Worm (Caenorhabditis elegans) whole organism, L4 larva: ENCODE data around the gene unc-24.

ENCODE experiments used
- F10B5.3 ChIP-seq: sonication (generic microtip); optimal IDR thresholded peaks from 2 replicates; lab custom pipeline; 2016; ENCODE audit warnings: mild to moderate bottlenecking, missing genetic modification characterization, missing compliant biosample characterization
- F37D6.2 ChIP-seq: sonication (generic microtip); optimal IDR thresholded peaks from 2 replicates; lab custom pipeline; 2016; ENCODE audit warnings: mild to moderate bottlenecking, missing genetic modification characterization, missing compliant biosample characterization
- R02D3.7 ChIP-seq: fragments of 150-350 bp; sonication (generic microtip); optimal IDR thresholded peaks from 3 replicates; lab custom pipeline; 2014; ENCODE audit warnings: missing biosample characterization, missing genetic modification characterization
- T20F7.1 ChIP-seq: fragments of 200-800 bp; sonication (Bioruptor generic); optimal IDR thresholded peaks from 2 replicates; lab custom pipeline; 2018; ENCODE audit warnings: mild to moderate bottlenecking, missing genetic modification characterization, missing compliant biosample characterization
- T26A8.4 ChIP-seq: fragments of 200-800 bp; sonication (Bioruptor generic); IDR thresholded peaks from 2 replicates; pipeline ENCODE4 v1.3.6; 2022; ENCODE audit warnings: missing genetic modification characterization, missing compliant biosample characterization
- Y5F2A.4 ChIP-seq: fragments of 200-800 bp; sonication (Bioruptor generic); optimal IDR thresholded peaks from 2 replicates; lab custom pipeline; 2018; ENCODE audit warnings: mild to moderate bottlenecking, missing genetic modification characterization, missing compliant biosample characterization
- aha-1 ChIP-seq: fragments of 150-350 bp; peaks from one replicate; lab custom pipeline; 2014; ENCODE audit warnings: missing biosample characterization, missing genetic modification characterization
- arid-1 ChIP-seq: fragments of 200-800 bp; sonication (Bioruptor generic); conservative IDR thresholded peaks from 2 replicates; pipeline ENCODE4 v1.3.6; 2022; ENCODE audit warnings: missing genetic modification reagents, missing genetic modification characterization, missing compliant biosample characterization
- ctbp-1 ChIP-seq: fragments of 200-800 bp; sonication (Bioruptor generic); IDR thresholded peaks from 2 replicates; pipeline ENCODE4 v1.3.6; 2022; ENCODE audit warnings: missing genetic modification reagents, missing genetic modification characterization, missing compliant biosample characterization
- daf-16 ChIP-seq, 3 experiments: sonication (generic microtip); optimal IDR thresholded peaks; 2 replicates each; lab custom pipeline; 2016 to 2017; ENCODE audit warnings: missing genetic modification characterization in 3 of 3, missing genetic modification reagents in 3 of 3, mild to moderate bottlenecking in 2 of 3, missing compliant biosample characterization in 2 of 3, missing biosample characterization in 1 of 3, moderate library complexity in 1 of 3
- dpl-1 ChIP-seq: fragments of 150-350 bp; optimal IDR thresholded peaks from 2 replicates; lab custom pipeline; 2014; ENCODE audit warnings: missing biosample characterization, missing genetic modification reagents, missing genetic modification characterization
- dve-1 ChIP-seq: sonication (generic microtip); optimal IDR thresholded peaks from 2 replicates; lab custom pipeline; 2017; ENCODE audit warnings: antibody characterized with exemption, mild to moderate bottlenecking, missing genetic modification characterization, missing compliant biosample characterization; ENCODE audit not compliant: insufficient read depth
- fkh-10 ChIP-seq: fragments of 150-350 bp; optimal IDR thresholded peaks from 2 replicates; lab custom pipeline; 2014; ENCODE audit warnings: missing biosample characterization, missing genetic modification reagents, missing genetic modification characterization
- hif-1 ChIP-seq, 2 experiments: sonication (generic microtip); optimal IDR thresholded peaks; 2 replicates each; lab custom pipeline; 2016 to 2017; ENCODE audit warnings: missing compliant biosample characterization in 2 of 2, missing genetic modification characterization in 2 of 2, missing genetic modification reagents in 2 of 2, missing genotype in 2 of 2, mild to moderate bottlenecking in 1 of 2
- hlh-11 ChIP-seq: fragments of 200-800 bp; sonication (Bioruptor generic); optimal IDR thresholded peaks from 2 replicates; lab custom pipeline; 2018; ENCODE audit warnings: mild to moderate bottlenecking, missing genetic modification characterization, missing compliant biosample characterization
- hlh-30 ChIP-seq: sonication (generic microtip); optimal IDR thresholded peaks from 2 replicates; lab custom pipeline; 2017; ENCODE audit warnings: antibody characterized with exemption, mild to moderate bottlenecking, missing genetic modification characterization, missing compliant biosample characterization; ENCODE audit not compliant: insufficient read depth
- hmg-1.1 ChIP-seq: fragments of 200-800 bp; sonication (Bioruptor generic); IDR thresholded peaks from 2 replicates; pipeline ENCODE4 v1.3.6; 2022; ENCODE audit warnings: missing genetic modification reagents, missing genetic modification characterization, missing compliant biosample characterization
- lsy-2 ChIP-seq, 2 experiments: fragments of 150-350 bp in 1 of 2; sonication (generic microtip) in 1 of 2; optimal IDR thresholded peaks; 2 replicates each; lab custom pipeline; 2014 to 2017; ENCODE audit warnings: missing biosample characterization in 2 of 2, missing genetic modification characterization in 2 of 2
- madf-9 ChIP-seq: fragments of 200-800 bp; sonication (Bioruptor generic); conservative IDR thresholded peaks from 2 replicates; pipeline ENCODE4 v1.3.6; 2022; ENCODE audit warnings: missing genetic modification reagents, missing genetic modification characterization, missing compliant biosample characterization
- mdl-1 ChIP-seq, 2 experiments: fragments of 150-350 bp in 1 of 2; sonication (generic microtip) in 1 of 2; optimal IDR thresholded peaks; 2 replicates each; lab custom pipeline; 2014 to 2017; ENCODE audit warnings: missing biosample characterization in 2 of 2, missing genetic modification characterization in 2 of 2
- mep-1 ChIP-seq: fragments of 150-350 bp; sonication (generic microtip); optimal IDR thresholded peaks from 3 replicates; lab custom pipeline; 2014; ENCODE audit warnings: missing biosample characterization, missing genetic modification characterization
- mxl-3 ChIP-seq: fragments of 200-800 bp; sonication (Bioruptor generic); optimal IDR thresholded peaks from 2 replicates; lab custom pipeline; 2018; ENCODE audit warnings: mild to moderate bottlenecking, missing genetic modification characterization, missing compliant biosample characterization
- nhr-41 ChIP-seq: fragments of 200-800 bp; sonication (Bioruptor generic); IDR thresholded peaks from 2 replicates; pipeline ENCODE4 v1.3.6; 2022; ENCODE audit warnings: missing genetic modification reagents, missing genetic modification characterization, missing compliant biosample characterization
- nhr-6 ChIP-seq: fragments of 150-350 bp; optimal IDR thresholded peaks from 2 replicates; lab custom pipeline; 2014; ENCODE audit warnings: missing biosample characterization, missing genetic modification characterization
- nhr-76 ChIP-seq: fragments of 150-350 bp; optimal IDR thresholded peaks from 2 replicates; lab custom pipeline; 2014; ENCODE audit warnings: missing biosample characterization, missing genetic modification characterization
- nhr-77 ChIP-seq: fragments of 150-350 bp; optimal IDR thresholded peaks from 2 replicates; lab custom pipeline; 2014; ENCODE audit warnings: missing biosample characterization, missing genetic modification characterization
- rbr-2 ChIP-seq: sonication (generic microtip); optimal IDR thresholded peaks from 2 replicates; lab custom pipeline; 2016; ENCODE audit warnings: missing genotype, missing genetic modification characterization, missing compliant biosample characterization
- snpc-1.2 ChIP-seq: fragments of 200-800 bp; sonication (Bioruptor generic); IDR thresholded peaks from 2 replicates; pipeline ENCODE4 v1.3.6; 2022; ENCODE audit warnings: missing genetic modification reagents, missing genetic modification characterization, missing compliant biosample characterization
- tra-1 ChIP-seq: fragments of 200-800 bp; sonication (Bioruptor generic); IDR thresholded peaks from 2 replicates; pipeline ENCODE4 v1.3.6; 2022; ENCODE audit warnings: missing genetic modification reagents, missing genetic modification characterization, missing compliant biosample characterization
- unc-62 ChIP-seq, 3 experiments: fragments of 150-350 bp in 1 of 3; sonication (generic microtip); optimal IDR thresholded peaks in 2 of 3; peaks in 1 of 3; 1 replicate in 1 of 3; 2 replicates in 2 of 3; lab custom pipeline; 2014 to 2017; ENCODE audit warnings: missing biosample characterization in 3 of 3, missing genetic modification characterization in 3 of 3, missing genetic modification reagents in 3 of 3, missing genotype in 1 of 3
- vab-7 ChIP-seq: fragments of 200-800 bp; sonication (Bioruptor generic); IDR thresholded peaks from 2 replicates; pipeline ENCODE4 v1.3.6; 2022; ENCODE audit warnings: missing genetic modification reagents, missing genetic modification characterization, missing compliant biosample characterization
- ztf-11 ChIP-seq: fragments of 150-350 bp; optimal IDR thresholded peaks from 2 replicates; lab custom pipeline; 2014; ENCODE audit warnings: missing biosample characterization, missing genetic modification characterization

unc-24 gene

DNA sequence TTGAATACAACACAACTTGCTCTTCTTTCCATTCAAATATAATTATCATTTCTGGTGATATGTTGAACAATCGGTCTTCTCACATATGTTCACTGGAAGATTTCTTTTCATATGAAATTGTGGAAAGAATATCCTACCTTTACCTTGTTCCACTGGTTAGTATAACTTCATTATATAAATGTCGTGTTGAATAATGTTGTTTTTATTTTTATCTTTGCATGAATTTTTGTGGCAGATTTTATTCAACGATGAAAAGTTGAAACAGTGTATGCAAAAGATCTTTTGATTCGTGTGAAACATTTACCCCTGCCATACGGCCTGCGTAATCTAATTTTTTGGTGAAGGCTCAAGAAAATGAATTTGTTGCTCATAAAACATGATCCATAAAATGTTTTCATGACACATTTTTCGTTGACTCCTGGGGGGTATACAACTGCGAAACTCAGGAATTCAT lies 17.8 kb upstream of the unc-24 start (continued):
- peak; percentile 26 for TF ChIP-seq Y5F2A.4 (GFP tag; lab: Kevin White, UChicago)
- no peak for TF ChIP-seq nhr-41 (GFP tag; lab: Robert Waterston, UW)
- no peak for TF ChIP-seq nhr-76 (tag; lab: Kevin White, UChicago)

ce11 chrIV:7967006-7967405 lies 12.7 kb upstream of the unc-24 start, which contains the start of gene F57H12.5:
TSS of gene F57H12.5 (plus strand) at chrIV:7967306.
- TF ChIP-seq T26A8.4 (no peak), nhr-77 (tag; lab: Kevin White, UChicago) (no peak), hif-1 (tag; optimal IDR thresholded peaks at IDR 0.05; lab: Kevin White, UChicago) (no peak), madf-9 (no peak)

ce11 chrIV:7976210-7976609 lies 3.5 kb upstream of the unc-24 start, which contains the start of gene F57H12.6:
TSS of gene F57H12.6 (minus strand) at chrIV:7976310.
- TF ChIP-seq fkh-10 (GFP tag; lab: Kevin White, UChicago) (no peak), nhr-41 (GFP tag; lab: Robert Waterston, UW) (no peak), ztf-11 (tag; lab: Kevin White, UChicago) (no peak), aha-1 (peak; percentile 84), F10B5.3 (no peak), Y5F2A.4 (GFP tag; lab: Kevin White, UChicago) (no peak), vab-7 (GFP tag; lab: Robert Waterston, UW) (no peak), arid-1 (GFP tag; lab: Robert Waterston, UW) (no peak)

DNA sequence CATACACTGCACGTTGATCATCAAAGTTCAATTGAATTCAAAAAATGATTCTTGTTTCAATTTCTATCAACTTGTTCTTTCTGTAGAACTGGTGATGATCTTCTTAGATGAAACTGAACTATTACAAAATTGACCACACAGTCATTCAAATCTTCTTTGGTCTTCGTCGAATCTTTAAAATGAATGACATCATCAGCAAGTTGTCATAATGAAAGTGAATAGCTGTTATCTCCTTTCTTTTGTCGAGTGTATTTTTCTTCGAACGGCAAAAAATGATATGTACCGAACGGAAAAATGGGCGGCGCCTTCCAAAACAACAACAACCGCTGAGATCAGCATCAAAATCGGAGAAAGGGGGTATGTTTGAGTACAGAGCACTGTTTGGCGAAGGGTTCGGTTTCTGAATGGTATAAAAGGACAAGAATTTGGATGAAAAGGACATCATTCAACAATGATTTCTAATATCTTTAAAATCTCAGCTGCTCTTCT lies 2.2 kb upstream of the unc-24 start, which contains the start of gene ora-1:
ora-1 (plus strand) TSS at position 439 of the 489 bp plus-strand sequence.
- peak in 1 of 2 experiments; percentile 14 for TF ChIP-seq unc-62 (GFP tag; optimal IDR thresholded peaks at IDR 0.05 in 1 of 2; lab: Kevin White, UChicago)
- TF ChIP-seq unc-62 (tag; optimal IDR thresholded peaks at IDR 0.05; lab: Kevin White, UChicago), result no peak
- peak; percentile 49 for TF ChIP-seq aha-1
- TF ChIP-seq tra-1 (GFP tag; lab: Robert Waterston, UW), result no peak
- TF ChIP-seq, all 104 proteins: peak for 2

ce11 chrIV:7982024-7982576 lies 2.4 kb downstream of the unc-24 start, which contains the start of gene arf-5:
TSS of gene arf-5 (plus strand) at chrIV:7982526.
- TF ChIP-seq T20F7.1 (GFP tag; lab: Kevin White, UChicago) (peak; percentile 33), hmg-1.1 (GFP tag; lab: Robert Waterston, UW) (0 out of 2 replicates have a peak, but pooled peaks have one; percentile 7), mdl-1 (tag; optimal IDR thresholded peaks at IDR 0.05; lab: Kevin White, UChicago) (peak in 1 of 2 experiments; percentile 82), lsy-2 (tag; optimal IDR thresholded peaks at IDR 0.05; lab: Kevin White, UChicago) (peak in 1 of 2 experiments; percentile 61), dpl-1 (GFP tag; lab: Kevin White, UChicago) (peak; percentile 42), R02D3.7 (no peak), mep-1 (tag; lab: Kevin White, UChicago) (peak; percentile 53), hlh-11 (peak; percentile 31), nhr-6 (tag; lab: Kevin White, UChicago) (peak; percentile 2), rbr-2 (tag; lab: Kevin White, UChicago) (peak; percentile 33), mxl-3 (GFP tag; lab: Kevin White, UChicago) (peak; percentile 85), hlh-30 (peak; percentile 64), dve-1 (peak; percentile 40), ctbp-1 (GFP tag; lab: Robert Waterston, UW) (no peak), snpc-1.2 (no peak), F37D6.2 (tag; lab: Kevin White, UChicago) (no peak), daf-16 (GFP tag; optimal IDR thresholded peaks at IDR 0.05; lab: Kevin White, UChicago) (no peak), daf-16 (tag; optimal IDR thresholded peaks at IDR 0.05; lab: Kevin White, UChicago) (peak; percentile 17)
